Fruit fly (Drosophila melanogaster): Measurements from ENCODE around the gene TfIIA-S-2.

DNA sequence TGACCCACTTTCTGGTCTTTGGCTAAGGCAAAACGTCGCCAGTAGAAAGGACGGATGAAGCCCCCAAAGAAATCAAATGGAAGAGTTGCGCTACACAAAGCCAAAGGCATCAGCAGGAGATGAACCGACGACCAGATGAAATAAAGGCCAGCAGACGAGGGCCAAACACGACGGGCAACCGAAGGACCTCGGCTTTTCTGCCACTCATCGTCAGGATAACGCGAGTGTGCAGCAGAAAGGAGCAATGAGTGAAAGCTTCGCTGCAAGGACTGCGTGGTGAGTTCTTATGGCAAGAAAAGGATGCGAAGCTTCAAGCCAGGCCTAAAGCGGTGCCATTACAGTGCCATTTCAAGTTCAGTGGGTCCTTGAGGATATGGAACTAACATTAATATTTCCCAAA lies 25.5 kb downstream of the TfIIA-S-2 start:
- TF ChIP-seq CG8478 (optimal IDR thresholded peaks at IDR 0.05), result no peak
- no peak for TF ChIP-seq CTCF (optimal IDR thresholded peaks at IDR 0.05)

Measured in S2 (cell line).